Worm (Caenorhabditis elegans): Measurements from ENCODE around the gene abu-10.
A peak's percentile ranks its signal among the peaks of the same experiment; 100 is the strongest.

The abu-10 gene

DNA sequence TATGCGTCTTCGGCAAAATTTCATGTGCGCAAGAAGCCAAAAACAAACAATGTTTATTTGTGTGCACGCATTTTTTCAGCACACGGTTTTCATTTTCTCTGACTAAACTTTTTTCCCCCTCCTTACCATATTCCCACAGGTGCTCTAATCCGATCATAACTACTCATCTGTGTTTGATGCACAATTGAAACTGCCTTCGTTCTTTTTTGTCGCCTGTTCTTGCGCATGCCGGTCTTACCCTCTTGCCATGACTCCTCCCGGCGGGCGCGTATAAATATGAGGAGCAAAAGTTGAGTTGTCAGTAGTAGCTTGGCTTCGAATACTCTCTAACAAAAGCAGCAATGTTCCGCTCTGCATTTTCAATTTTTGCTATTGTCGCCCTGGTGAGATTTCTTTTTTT is at the start of gene abu-10:
Gene abu-10 (plus strand): TSS at position 301 of the 400 bp plus-strand sequence.
- TF ChIP-seq ztf-29 (GFP tag; IDR thresholded peaks at IDR 0.05) = no peak
- TF ChIP-seq klf-2 (GFP tag; conservative IDR thresholded peaks at IDR 0.05) = no peak
- TF ChIP-seq tab-1 (GFP tag; IDR thresholded peaks at IDR 0.05) = no peak
- no peak for TF ChIP-seq T22C8.4 (GFP tag; IDR thresholded peaks at IDR 0.05)
- TF ChIP-seq cog-1 (tag; optimal IDR thresholded peaks at IDR 0.05) = no peak

DNA sequence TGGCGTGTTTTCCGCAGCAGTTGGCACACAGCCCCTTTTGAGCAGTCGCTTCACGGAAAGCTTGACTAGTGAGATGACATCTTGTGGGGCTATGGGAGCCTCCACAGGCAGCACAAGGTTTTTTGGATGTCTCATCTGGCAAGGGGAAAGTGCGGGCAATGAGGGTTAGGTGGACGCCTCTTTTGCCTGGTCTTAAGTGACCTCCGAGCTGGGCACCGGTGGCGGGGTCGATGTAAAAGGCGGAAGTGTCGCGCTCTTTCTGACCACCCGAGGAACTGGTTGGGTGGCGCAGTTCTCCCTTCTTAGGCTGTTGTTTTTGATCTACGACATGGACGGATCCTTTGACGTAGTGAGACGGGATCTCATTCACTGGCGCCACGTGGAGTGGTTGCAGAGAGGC is 46.6 kb upstream of the abu-10 start:
- TF ChIP-seq ref-1 (GFP tag; conservative IDR thresholded peaks at IDR 0.05) (no peak), klf-2 (GFP tag; conservative IDR thresholded peaks at IDR 0.05) (no peak), med-1 (GFP tag; optimal IDR thresholded peaks at IDR 0.05; ENCODE audit: insufficient read depth) (no peak), T22C8.4 (GFP tag; IDR thresholded peaks at IDR 0.05) (no peak), tab-1 (GFP tag; IDR thresholded peaks at IDR 0.05) (no peak), cog-1 (tag; optimal IDR thresholded peaks at IDR 0.05) (no peak), ztf-23 (GFP tag; IDR thresholded peaks at IDR 0.05) (no peak), ztf-29 (GFP tag; IDR thresholded peaks at IDR 0.05) (no peak), flt-1 (GFP tag; IDR thresholded peaks at IDR 0.05) (no peak)

DNA sequence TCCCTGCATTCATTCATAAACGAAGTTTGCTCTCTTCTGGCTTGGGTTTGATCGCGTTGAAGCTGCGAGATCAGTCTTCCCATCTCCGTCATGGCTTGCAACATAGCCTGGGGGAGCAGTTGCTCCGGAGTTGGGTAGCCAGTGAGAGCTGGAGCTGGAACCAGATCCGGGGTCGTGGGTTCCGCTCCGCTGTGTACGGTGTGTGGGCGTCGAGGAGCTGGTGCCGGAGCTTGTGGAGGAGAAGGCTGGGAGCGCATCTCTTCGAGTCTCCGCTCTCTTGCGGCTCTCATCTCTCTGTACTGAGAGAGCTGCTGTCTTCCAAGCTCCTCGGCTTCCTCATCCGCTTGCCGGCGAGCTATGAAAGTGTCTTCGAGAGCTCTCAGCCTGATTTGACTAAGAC is 45.5 kb upstream of the abu-10 start:
- 0 out of 2 replicates have a peak, but pooled peaks have one; percentile 11 for TF ChIP-seq tab-1 (GFP tag; IDR thresholded peaks at IDR 0.05)
- no peak for TF ChIP-seq cog-1 (tag; optimal IDR thresholded peaks at IDR 0.05)

- no peak for TF ChIP-seq med-1 (GFP tag; optimal IDR thresholded peaks at IDR 0.05; ENCODE audit: insufficient read depth)
- TF ChIP-seq ref-1 (GFP tag; conservative IDR thresholded peaks at IDR 0.05) = no peak
- no peak for TF ChIP-seq flt-1 (GFP tag; IDR thresholded peaks at IDR 0.05)
- no peak for TF ChIP-seq ztf-23 (GFP tag; IDR thresholded peaks at IDR 0.05)
- TF ChIP-seq T22C8.4 (GFP tag; IDR thresholded peaks at IDR 0.05) = no peak
- no peak for TF ChIP-seq tab-1 (GFP tag; IDR thresholded peaks at IDR 0.05)
- TF ChIP-seq klf-2 (GFP tag; conservative IDR thresholded peaks at IDR 0.05) = no peak
- no peak for TF ChIP-seq cog-1 (tag; optimal IDR thresholded peaks at IDR 0.05)
- no peak for TF ChIP-seq ztf-29 (GFP tag; IDR thresholded peaks at IDR 0.05)
Measured at ce11 chrX:3755753-3756152, 42.2 kb upstream of the abu-10 start.

ce11 chrX:3756238-3756637 is 41.7 kb upstream of the abu-10 start:
- no peak for TF ChIP-seq ztf-23 (GFP tag; IDR thresholded peaks at IDR 0.05)
- no peak for TF ChIP-seq klf-2 (GFP tag; conservative IDR thresholded peaks at IDR 0.05)
- TF ChIP-seq ref-1 (GFP tag; conservative IDR thresholded peaks at IDR 0.05) = no peak
- TF ChIP-seq T22C8.4 (GFP tag; IDR thresholded peaks at IDR 0.05) = no peak
- no peak for TF ChIP-seq ztf-29 (GFP tag; IDR thresholded peaks at IDR 0.05)
- no peak for TF ChIP-seq med-1 (GFP tag; optimal IDR thresholded peaks at IDR 0.05; ENCODE audit: insufficient read depth)
- no peak for TF ChIP-seq cog-1 (tag; optimal IDR thresholded peaks at IDR 0.05)
- no peak for TF ChIP-seq flt-1 (GFP tag; IDR thresholded peaks at IDR 0.05)
- TF ChIP-seq tab-1 (GFP tag; IDR thresholded peaks at IDR 0.05) = no peak

DNA sequence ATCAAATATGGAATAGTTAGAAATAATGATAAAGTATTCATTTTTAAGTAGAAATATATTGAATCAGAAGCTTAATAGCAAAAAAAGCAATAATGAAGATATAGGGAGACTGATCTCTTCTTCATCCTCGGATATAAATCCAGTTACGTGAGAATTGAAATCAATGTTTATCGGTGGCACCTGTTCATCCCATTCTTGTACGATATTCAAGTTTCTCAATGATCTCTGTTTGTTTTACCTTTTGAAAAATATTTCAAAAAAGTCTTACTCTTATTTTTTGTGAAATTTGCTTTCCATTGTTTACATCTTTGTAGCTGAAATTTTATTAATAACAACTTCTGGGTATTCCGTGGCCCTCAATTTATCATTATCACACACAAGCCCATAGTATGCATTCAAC is 39.6 kb upstream of the abu-10 start, which contains the start of gene T14G12.12:
Gene T14G12.12 (minus strand): TSS at position 101 of the 400 bp plus-strand sequence.
- TF ChIP-seq tab-1 (GFP tag; IDR thresholded peaks at IDR 0.05) = no peak
- no peak for TF ChIP-seq T22C8.4 (GFP tag; IDR thresholded peaks at IDR 0.05)
- no peak for TF ChIP-seq ref-1 (GFP tag; conservative IDR thresholded peaks at IDR 0.05)
- TF ChIP-seq cog-1 (tag; optimal IDR thresholded peaks at IDR 0.05) = no peak
- no peak for TF ChIP-seq flt-1 (GFP tag; IDR thresholded peaks at IDR 0.05)
- no peak for TF ChIP-seq klf-2 (GFP tag; conservative IDR thresholded peaks at IDR 0.05)

ce11 chrX:3759345-3759744 is 38.6 kb upstream of the abu-10 start, which contains the start of gene T14G12.6:
T14G12.6 (minus strand) TSS chrX:3759445.
- TF ChIP-seq ztf-23 (GFP tag; IDR thresholded peaks at IDR 0.05) (no peak), cog-1 (tag; optimal IDR thresholded peaks at IDR 0.05) (no peak), T22C8.4 (GFP tag; IDR thresholded peaks at IDR 0.05) (no peak), flt-1 (GFP tag; IDR thresholded peaks at IDR 0.05) (no peak), klf-2 (GFP tag; conservative IDR thresholded peaks at IDR 0.05) (no peak), tab-1 (GFP tag; IDR thresholded peaks at IDR 0.05) (no peak)

- TF ChIP-seq cog-1 (tag; optimal IDR thresholded peaks at IDR 0.05) = no peak
- no peak for TF ChIP-seq T22C8.4 (GFP tag; IDR thresholded peaks at IDR 0.05)
- no peak for TF ChIP-seq ztf-23 (GFP tag; IDR thresholded peaks at IDR 0.05)
- TF ChIP-seq ztf-29 (GFP tag; IDR thresholded peaks at IDR 0.05) = no peak
- no peak for TF ChIP-seq flt-1 (GFP tag; IDR thresholded peaks at IDR 0.05)
- TF ChIP-seq tab-1 (GFP tag; IDR thresholded peaks at IDR 0.05) = 0 out of 2 replicates have a peak, but pooled peaks have one; percentile 44
Measured at ce11 chrX:3759820-3760219, 38.2 kb upstream of the abu-10 start.

DNA sequence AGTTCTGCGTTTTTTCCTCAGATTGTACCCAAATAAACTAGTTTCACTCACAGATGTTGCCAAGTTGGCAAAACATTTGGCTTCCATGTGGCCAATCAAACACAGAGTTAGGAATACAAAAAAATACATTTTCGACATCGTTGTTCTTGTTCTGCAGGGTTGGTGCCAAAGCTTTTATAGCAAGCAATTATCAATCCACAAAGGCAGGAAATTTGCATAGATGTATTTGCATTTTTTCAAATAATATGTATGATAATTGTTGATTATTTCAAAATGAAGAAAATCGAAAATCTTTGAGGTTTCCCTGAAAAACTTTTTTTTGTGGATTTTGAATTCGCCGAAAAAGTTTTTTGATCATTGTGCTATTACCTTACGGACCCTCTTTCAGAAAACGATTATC is 35.6 kb upstream of the abu-10 start, which contains the start of gene T14G12.11:
Gene T14G12.11 (minus strand): TSS at position 138 of the 400 bp plus-strand sequence.
- TF ChIP-seq med-1 (GFP tag; optimal IDR thresholded peaks at IDR 0.05; ENCODE audit: insufficient read depth) = no peak

DNA sequence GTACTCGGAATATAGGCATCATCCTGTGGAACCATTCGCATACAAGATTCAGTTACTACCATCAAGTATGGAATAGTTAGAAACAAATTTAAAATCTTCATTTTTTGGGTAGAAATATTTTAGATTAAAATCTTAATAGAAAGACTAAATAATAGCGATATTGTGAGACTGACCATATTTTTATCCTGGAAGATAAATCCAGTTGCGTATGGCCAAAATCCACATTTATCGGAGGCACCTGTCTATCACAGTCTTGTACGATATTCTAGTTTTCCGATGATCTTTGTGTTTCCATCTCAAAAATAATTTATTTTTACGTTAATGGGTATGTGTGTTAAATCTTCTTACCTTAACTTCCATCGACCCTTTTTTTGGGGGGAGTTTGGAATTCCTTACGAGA is 33.7 kb upstream of the abu-10 start, which contains the start of gene F47B7.3:
Gene F47B7.3 (minus strand): TSS at position 101 of the 400 bp plus-strand sequence.
- TF ChIP-seq ztf-23 (GFP tag; IDR thresholded peaks at IDR 0.05) (no peak), flt-1 (GFP tag; IDR thresholded peaks at IDR 0.05) (no peak), T22C8.4 (GFP tag; IDR thresholded peaks at IDR 0.05) (no peak), cog-1 (tag; optimal IDR thresholded peaks at IDR 0.05) (no peak), ref-1 (GFP tag; conservative IDR thresholded peaks at IDR 0.05) (no peak), tab-1 (GFP tag; IDR thresholded peaks at IDR 0.05) (no peak), klf-2 (GFP tag; conservative IDR thresholded peaks at IDR 0.05) (no peak), med-1 (GFP tag; optimal IDR thresholded peaks at IDR 0.05; ENCODE audit: insufficient read depth) (no peak), ztf-29 (GFP tag; IDR thresholded peaks at IDR 0.05) (no peak)

ce11 chrX:3766552-3766951 is 31.4 kb upstream of the abu-10 start, which contains the start of gene F47B7.4:
F47B7.4 (minus strand) TSS chrX:3766652.
- TF ChIP-seq klf-2 (GFP tag; conservative IDR thresholded peaks at IDR 0.05) (no peak), ztf-29 (GFP tag; IDR thresholded peaks at IDR 0.05) (no peak), tab-1 (GFP tag; IDR thresholded peaks at IDR 0.05) (no peak), ref-1 (GFP tag; conservative IDR thresholded peaks at IDR 0.05) (no peak), ztf-23 (GFP tag; IDR thresholded peaks at IDR 0.05) (no peak), cog-1 (tag; optimal IDR thresholded peaks at IDR 0.05) (no peak), T22C8.4 (GFP tag; IDR thresholded peaks at IDR 0.05) (no peak), flt-1 (GFP tag; IDR thresholded peaks at IDR 0.05) (no peak), med-1 (GFP tag; optimal IDR thresholded peaks at IDR 0.05; ENCODE audit: insufficient read depth) (no peak)
